Worm (Caenorhabditis elegans) whole organism, mixed stage, embryonic: Measurements from ENCODE around the gene Y51A2B.16.
"Not testable (repeated sequence)": the region's sequence is repeated elsewhere in the genome, so short reads cannot be mapped to it uniquely, and the experiment has no call there.

ENCODE experiments used
- M03D4.4 ChIP-seq: sonication (generic microtip); optimal IDR thresholded peaks from 2 replicates; lab custom pipeline; 2017; ENCODE audit warnings: mild to moderate bottlenecking, missing genetic modification characterization, missing compliant biosample characterization
- bed-3 ChIP-seq: fragments of 200-800 bp; sonication (Bioruptor generic); optimal IDR thresholded peaks from 3 replicates; lab custom pipeline; 2018; ENCODE audit warnings: mild to moderate bottlenecking, missing genetic modification characterization, moderate library complexity, missing compliant biosample characterization
- blmp-1 ChIP-seq: fragments of 150-350 bp; optimal IDR thresholded peaks from 2 replicates; lab custom pipeline; 2014; ENCODE audit warnings: missing biosample characterization, missing genetic modification characterization
- ceh-39 ChIP-seq: fragments of 150-350 bp; optimal IDR thresholded peaks from 2 replicates; lab custom pipeline; 2014; ENCODE audit warnings: missing biosample characterization, missing genetic modification characterization
- ceh-43 ChIP-seq: fragments of 200-800 bp; sonication (Bioruptor generic); optimal IDR thresholded peaks from 2 replicates; lab custom pipeline; 2018; ENCODE audit warnings: mild to moderate bottlenecking, missing genetic modification characterization, moderate library complexity, missing compliant biosample characterization
- ces-1 ChIP-seq: fragments of 150-350 bp; optimal IDR thresholded peaks from 2 replicates; lab custom pipeline; 2014; ENCODE audit warnings: missing biosample characterization, missing genetic modification reagents, missing genetic modification characterization
- cnd-1 ChIP-seq: fragments of 200-800 bp; sonication (Bioruptor generic); optimal IDR thresholded peaks from 2 replicates; lab custom pipeline; 2018; ENCODE audit warnings: mild to moderate bottlenecking, missing genetic modification characterization, missing compliant biosample characterization
- drap-1 ChIP-seq: fragments of 200-800 bp; sonication (Bioruptor generic); optimal IDR thresholded peaks from 3 replicates; lab custom pipeline; 2018; ENCODE audit warnings: mild to moderate bottlenecking, missing genetic modification characterization, missing compliant biosample characterization
- elt-1 ChIP-seq: sonication (generic microtip); optimal IDR thresholded peaks from 2 replicates; lab custom pipeline; 2017; ENCODE audit warnings: missing genetic modification characterization, mild to moderate bottlenecking, missing compliant biosample characterization, antibody characterized with exemption, moderate library complexity, borderline replicate concordance; ENCODE audit not compliant: insufficient read depth
- elt-3 ChIP-seq: fragments of 150-350 bp; optimal IDR thresholded peaks from 2 replicates; lab custom pipeline; 2014; ENCODE audit warnings: missing biosample characterization, missing genetic modification characterization
- flh-1 ChIP-seq: fragments of 200-800 bp; sonication (Bioruptor generic); optimal IDR thresholded peaks from 2 replicates; lab custom pipeline; 2018; ENCODE audit warnings: mild to moderate bottlenecking, missing genetic modification characterization, moderate library complexity, missing compliant biosample characterization
- ham-2 ChIP-seq: fragments of 200-800 bp; sonication (Bioruptor generic); optimal IDR thresholded peaks from 2 replicates; lab custom pipeline; 2018; ENCODE audit warnings: mild to moderate bottlenecking, missing genetic modification characterization, missing compliant biosample characterization
- lin-13 ChIP-seq: fragments of 150-350 bp; optimal IDR thresholded peaks from 2 replicates; lab custom pipeline; 2014; ENCODE audit warnings: missing biosample characterization, missing genetic modification characterization
- lin-32 ChIP-seq: fragments of 200-800 bp; sonication (Bioruptor generic); optimal IDR thresholded peaks from 2 replicates; lab custom pipeline; 2018; ENCODE audit warnings: mild to moderate bottlenecking, missing genetic modification characterization, missing compliant biosample characterization
- lsy-2 ChIP-seq: fragments of 150-350 bp; optimal IDR thresholded peaks from 2 replicates; lab custom pipeline; 2014; ENCODE audit warnings: missing biosample characterization, missing genetic modification characterization
- mab-5 ChIP-seq: fragments of 150-350 bp; optimal IDR thresholded peaks from 2 replicates; lab custom pipeline; 2014; ENCODE audit warnings: missing biosample characterization, missing genetic modification characterization
- mep-1 ChIP-seq: fragments of 150-350 bp; optimal IDR thresholded peaks from 2 replicates; lab custom pipeline; 2017; ENCODE audit warnings: missing biosample characterization, missing genetic modification reagents, missing genetic modification characterization, inconsistent platforms
- mls-2 ChIP-seq: sonication (generic microtip); optimal IDR thresholded peaks from 2 replicates; lab custom pipeline; 2016; ENCODE audit warnings: mild to moderate bottlenecking, missing genetic modification characterization, moderate library complexity, missing compliant biosample characterization
- nhr-12 ChIP-seq: fragments of 150-350 bp; optimal IDR thresholded peaks from 2 replicates; lab custom pipeline; 2014; ENCODE audit warnings: missing biosample characterization, missing genetic modification characterization
- nhr-2 ChIP-seq: fragments of 150-350 bp; optimal IDR thresholded peaks from 2 replicates; lab custom pipeline; 2014; ENCODE audit warnings: missing biosample characterization, missing genetic modification characterization
- nhr-237 ChIP-seq: fragments of 150-350 bp; optimal IDR thresholded peaks from 2 replicates; lab custom pipeline; 2014; ENCODE audit warnings: missing biosample characterization, missing genetic modification characterization
- nhr-28 ChIP-seq: fragments of 150-350 bp; optimal IDR thresholded peaks from 2 replicates; lab custom pipeline; 2014; ENCODE audit warnings: missing biosample characterization, missing genetic modification characterization
- nhr-76 ChIP-seq: sonication (generic microtip); optimal IDR thresholded peaks from 2 replicates; lab custom pipeline; 2017; ENCODE audit warnings: missing biosample characterization, missing genetic modification characterization
- pha-4 ChIP-seq: fragments of 150-350 bp; optimal IDR thresholded peaks from 2 replicates; lab custom pipeline; 2018; ENCODE audit warnings: missing biosample characterization, missing genetic modification reagents, missing genetic modification characterization
- sem-2 ChIP-seq: fragments of 200-800 bp; sonication (Bioruptor generic); optimal IDR thresholded peaks from 2 replicates; lab custom pipeline; 2018; ENCODE audit warnings: mild to moderate bottlenecking, missing genetic modification characterization, missing compliant biosample characterization
- snpc-4 ChIP-seq: fragments of 150-350 bp; optimal IDR thresholded peaks from 2 replicates; lab custom pipeline; 2014; ENCODE audit warnings: missing biosample characterization, missing genetic modification characterization
- sptf-1 ChIP-seq: sonication (generic microtip); optimal IDR thresholded peaks from 2 replicates; lab custom pipeline; 2017; ENCODE audit warnings: mild to moderate bottlenecking, missing genetic modification characterization, moderate library complexity, missing compliant biosample characterization
- tbx-8 ChIP-seq: fragments of 200-800 bp; sonication (Bioruptor generic); optimal IDR thresholded peaks from 2 replicates; lab custom pipeline; 2018; ENCODE audit warnings: mild to moderate bottlenecking, missing genetic modification characterization, moderate library complexity, missing compliant biosample characterization
- unc-120 ChIP-seq: sonication (generic microtip); optimal IDR thresholded peaks from 2 replicates; lab custom pipeline; 2017; ENCODE audit warnings: missing genetic modification characterization, missing compliant biosample characterization; ENCODE audit not compliant: poor library complexity, severe bottlenecking
- unc-39 ChIP-seq: fragments of 150-350 bp; optimal IDR thresholded peaks from 2 replicates; lab custom pipeline; 2014; ENCODE audit warnings: missing biosample characterization, missing genetic modification characterization
- unc-62 ChIP-seq: fragments of 150-350 bp; optimal IDR thresholded peaks from 2 replicates; lab custom pipeline; 2014; ENCODE audit warnings: missing biosample characterization, missing genetic modification reagents, missing genetic modification characterization
- zip-8 ChIP-seq: fragments of 150-350 bp; optimal IDR thresholded peaks from 2 replicates; lab custom pipeline; 2014; ENCODE audit warnings: missing biosample characterization, missing genetic modification characterization
- ztf-11 ChIP-seq: fragments of 150-350 bp; optimal IDR thresholded peaks from 2 replicates; lab custom pipeline; 2014; ENCODE audit warnings: missing biosample characterization, missing genetic modification characterization

Y51A2B.16 gene

DNA sequence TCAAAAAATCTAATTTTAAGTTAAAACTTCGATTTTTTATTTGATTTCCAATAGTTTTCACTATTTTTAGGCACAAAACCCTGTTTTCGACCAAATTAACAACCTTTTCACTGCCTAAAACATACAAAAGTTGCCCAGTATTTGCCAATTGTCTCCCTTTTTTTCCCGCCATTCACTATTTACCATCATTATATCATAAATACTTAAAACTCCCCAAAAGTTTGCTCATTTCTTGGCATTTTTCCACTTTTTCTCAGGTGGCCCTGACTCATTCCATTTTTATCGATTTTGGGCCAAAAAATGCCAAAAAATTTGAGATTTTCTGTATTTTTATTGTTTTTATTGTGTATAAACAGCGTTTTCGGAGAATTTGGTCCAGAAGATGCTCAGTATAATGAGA lies 16.3 kb upstream of the Y51A2B.16 start, which contains the start of gene txt-8:
TSS of gene txt-8 (plus strand) at position 301 of the 400 bp plus-strand sequence.
- TF ChIP-seq nhr-76 (tag; lab: Kevin White, UChicago): no peak
- TF ChIP-seq unc-62 (GFP tag; lab: Kevin White, UChicago): no peak
- TF ChIP-seq ceh-39 (tag; lab: Kevin White, UChicago): no peak

DNA sequence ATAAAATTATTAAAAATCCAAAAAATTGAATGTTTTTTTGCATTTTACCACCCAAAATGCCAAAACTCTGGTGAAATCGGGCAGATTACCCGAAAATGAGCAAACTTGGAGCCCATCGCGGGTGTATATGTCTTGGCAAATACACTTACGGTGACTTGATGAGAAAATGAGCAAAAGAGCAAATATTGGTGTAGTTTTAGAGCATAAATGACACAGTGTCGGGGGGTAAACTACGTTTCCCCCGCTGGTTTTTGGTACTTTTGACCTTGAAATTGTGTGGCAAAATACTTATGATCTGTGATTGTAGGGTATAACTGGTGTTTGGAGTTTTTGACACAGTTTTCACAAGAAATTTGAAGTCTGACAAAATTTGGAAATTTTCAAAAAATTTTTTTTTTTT lies 15.2 kb upstream of the Y51A2B.16 start, which contains the start of gene ZK262.2:
TSS of gene ZK262.2 (minus strand) at position 101 of the 400 bp plus-strand sequence.
- TF ChIP-seq lsy-2 (tag; lab: Kevin White, UChicago) (no peak), ztf-11 (tag; lab: Kevin White, UChicago) (no peak), ceh-39 (tag; lab: Kevin White, UChicago) (no peak), nhr-2 (tag; lab: Kevin White, UChicago) (no peak), elt-1 (tag; lab: Kevin White, UChicago) (no peak), ceh-43 (no peak), zip-8 (tag; lab: Kevin White, UChicago) (no peak), ces-1 (GFP tag; lab: Kevin White, UChicago) (no peak), nhr-76 (tag; lab: Kevin White, UChicago) (no peak), mab-5 (tag; lab: Kevin White, UChicago) (no peak), sptf-1 (no peak)

DNA sequence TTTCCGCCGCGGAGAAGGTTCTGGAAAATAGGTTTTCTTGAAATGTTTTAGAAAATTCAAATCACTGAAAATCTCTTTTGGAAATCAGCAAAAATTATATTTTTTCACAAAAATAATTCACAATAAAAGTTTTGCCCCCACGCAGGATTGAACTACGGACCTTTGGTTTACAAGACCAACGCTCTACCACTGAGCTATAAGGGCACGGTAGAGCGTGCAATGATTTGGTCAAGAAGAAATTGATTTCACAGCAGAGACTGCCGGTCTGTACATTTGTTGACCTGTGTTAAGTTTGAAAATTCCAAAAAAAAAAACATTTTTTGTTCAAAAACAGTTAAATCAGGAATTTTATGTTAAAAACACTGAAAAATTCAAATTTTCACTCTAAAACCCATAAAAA lies 14.6 kb upstream of the Y51A2B.16 start:
- TF ChIP-seq mls-2 (tag; lab: Kevin White, UChicago): no peak
- TF ChIP-seq unc-120 (tag; lab: Kevin White, UChicago): no peak
- no peak for TF ChIP-seq nhr-28 (tag; lab: Kevin White, UChicago)
- no peak for TF ChIP-seq nhr-2 (tag; lab: Kevin White, UChicago)
- no peak for TF ChIP-seq elt-3 (tag; lab: Kevin White, UChicago)
- no peak for TF ChIP-seq ham-2
- TF ChIP-seq zip-8 (tag; lab: Kevin White, UChicago): no peak
- no peak for TF ChIP-seq unc-39 (tag; lab: Kevin White, UChicago)
- TF ChIP-seq ces-1 (GFP tag; lab: Kevin White, UChicago): no peak
- TF ChIP-seq flh-1: no peak
- no peak for TF ChIP-seq lsy-2 (tag; lab: Kevin White, UChicago)
- TF ChIP-seq cnd-1 (tag; lab: Kevin White, UChicago): no peak
- no peak for TF ChIP-seq tbx-8 (GFP tag; lab: Kevin White, UChicago)
- no peak for TF ChIP-seq snpc-4 (tag; lab: Kevin White, UChicago)
- TF ChIP-seq lin-32 (GFP tag; lab: Kevin White, UChicago): no peak
- no peak for TF ChIP-seq unc-62 (GFP tag; lab: Kevin White, UChicago)

DNA sequence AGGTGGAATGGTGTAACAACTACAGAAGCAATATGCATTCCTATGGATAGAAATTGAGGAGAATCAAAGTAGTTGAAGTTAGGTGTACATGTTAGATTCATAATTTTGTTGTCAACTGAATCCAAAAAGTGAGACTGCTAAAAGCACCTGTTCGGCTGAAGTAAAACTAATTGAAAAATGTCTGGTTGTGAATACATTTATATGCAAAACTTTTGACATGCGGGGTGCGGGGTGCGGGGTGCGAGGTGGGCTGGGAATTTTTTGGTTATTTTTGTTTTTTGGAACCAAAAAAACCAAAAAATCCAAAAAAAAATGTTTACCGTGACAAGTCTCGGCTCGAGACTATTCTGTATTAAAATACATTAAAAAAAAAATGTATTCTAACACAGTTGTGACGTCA lies 12.4 kb upstream of the Y51A2B.16 start, which contains the start of gene srh-207:
TSS of gene srh-207 (minus strand) at position 101 of the 400 bp plus-strand sequence.
- TF ChIP-seq lin-13 (tag; lab: Kevin White, UChicago): no peak
- TF ChIP-seq bed-3 (GFP tag; lab: Kevin White, UChicago): no peak
- TF ChIP-seq nhr-76 (tag; lab: Kevin White, UChicago): no peak
- no peak for TF ChIP-seq mls-2 (tag; lab: Kevin White, UChicago)
- TF ChIP-seq ham-2: no peak
- TF ChIP-seq, all 35 proteins: peak for 0

DNA sequence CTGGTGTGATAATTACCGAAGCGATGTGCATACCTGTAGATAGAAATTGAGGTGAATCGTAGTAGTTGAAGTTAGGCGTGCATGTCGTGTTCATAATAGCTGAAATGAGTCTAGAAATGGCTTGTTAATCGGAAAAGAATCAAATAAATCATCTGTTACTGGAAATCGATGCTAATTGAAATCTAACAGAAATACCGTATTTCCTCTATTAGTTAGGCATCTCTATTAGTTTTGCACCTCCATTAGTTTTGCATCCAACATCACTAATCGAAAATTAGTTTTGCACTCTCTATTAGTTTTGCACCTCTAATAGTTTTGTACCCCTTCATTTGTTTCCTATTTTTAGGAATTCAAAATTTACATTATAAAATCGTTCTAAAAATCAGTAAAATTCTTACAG lies 7.1 kb upstream of the Y51A2B.16 start, which contains the start of gene srh-209:
TSS of gene srh-209 (minus strand) at position 101 of the 400 bp plus-strand sequence.
- TF ChIP-seq drap-1 (GFP tag; lab: Kevin White, UChicago); flh-1; M03D4.4 (tag; lab: Kevin White, UChicago): not testable (repeated sequence)

DNA sequence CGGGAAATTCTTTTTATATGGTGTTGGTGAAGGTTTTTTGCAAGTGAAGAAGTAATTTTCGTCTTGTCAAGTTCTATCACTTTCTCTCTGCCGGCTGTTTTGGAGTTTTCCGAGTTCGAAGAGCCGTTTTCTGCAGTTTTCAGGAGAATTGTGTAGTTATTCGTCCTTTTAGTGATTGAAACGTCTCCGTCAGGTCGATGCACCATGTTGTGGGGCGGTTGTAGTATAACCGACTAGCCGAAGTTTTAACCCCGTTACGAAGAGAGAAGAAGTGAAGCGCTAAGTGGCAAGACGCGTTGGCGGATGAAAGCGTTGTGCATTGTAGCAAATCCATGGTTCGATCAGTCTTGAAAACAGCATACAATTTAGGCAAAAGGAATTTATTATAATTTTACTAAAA lies 5.0 kb upstream of the Y51A2B.16 start:
- TF ChIP-seq M03D4.4 (tag; lab: Kevin White, UChicago) (no peak), nhr-237 (tag; lab: Kevin White, UChicago) (no peak), unc-62 (GFP tag; lab: Kevin White, UChicago) (no peak), nhr-28 (tag; lab: Kevin White, UChicago) (no peak), mls-2 (tag; lab: Kevin White, UChicago) (no peak), ztf-11 (tag; lab: Kevin White, UChicago) (no peak), pha-4 (tag; lab: Kevin White, UChicago) (no peak), tbx-8 (GFP tag; lab: Kevin White, UChicago) (no peak), ceh-39 (tag; lab: Kevin White, UChicago) (no peak), sem-2 (GFP tag; lab: Kevin White, UChicago) (no peak), blmp-1 (no peak), unc-120 (tag; lab: Kevin White, UChicago) (no peak), nhr-12 (no peak), mep-1 (tag; lab: Kevin White, UChicago) (no peak), nhr-2 (tag; lab: Kevin White, UChicago) (no peak), ceh-43 (no peak), snpc-4 (tag; lab: Kevin White, UChicago) (no peak)
